Worm (Caenorhabditis elegans) whole organism, young adult: ENCODE measurements around the gene R08C7.4.
A peak's percentile ranks its signal among the peaks of the same experiment; 100 is the strongest.

Source experiments
- C06A6.2 ChIP-seq: fragments of 200-800 bp; sonication (Bioruptor generic); conservative IDR thresholded peaks from 2 replicates; pipeline ENCODE4 v1.3.6; 2022; ENCODE audit warnings: missing genetic modification characterization, missing compliant biosample characterization
- F10E7.11 ChIP-seq: sonication (generic microtip); optimal IDR thresholded peaks from 2 replicates; lab custom pipeline; 2017; ENCODE audit warnings: mild to moderate bottlenecking, missing genetic modification characterization, moderate library complexity, missing compliant biosample characterization
- F22D6.2 ChIP-seq: sonication (generic microtip); optimal IDR thresholded peaks from 2 replicates; lab custom pipeline; 2016; ENCODE audit warnings: mild to moderate bottlenecking, missing genetic modification characterization, missing compliant biosample characterization
- F23B12.7 ChIP-seq: sonication (generic microtip); optimal IDR thresholded peaks from 2 replicates; lab custom pipeline; 2017; ENCODE audit warnings: missing genetic modification characterization, mild to moderate bottlenecking, missing compliant biosample characterization, antibody characterized with exemption, moderate library complexity; ENCODE audit not compliant: insufficient read depth
- F37B4.10 ChIP-seq: fragments of 200-800 bp; sonication (Bioruptor generic); IDR thresholded peaks from 2 replicates; pipeline ENCODE4 v1.3.6; 2022; ENCODE audit warnings: missing genetic modification characterization, missing compliant biosample characterization
- F39B2.1 ChIP-seq: fragments of 200-800 bp; sonication (Bioruptor generic); IDR thresholded peaks from 2 replicates; pipeline ENCODE4 v1.3.6; 2022; ENCODE audit warnings: missing genetic modification reagents, missing genetic modification characterization, missing compliant biosample characterization
- F52B5.7 ChIP-seq: sonication (generic microtip); optimal IDR thresholded peaks from 2 replicates; lab custom pipeline; 2016; ENCODE audit warnings: mild to moderate bottlenecking, missing genetic modification characterization, missing compliant biosample characterization
- Y53G8AR.9 ChIP-seq: fragments of 200-800 bp; sonication (Bioruptor generic); conservative IDR thresholded peaks from 2 replicates; pipeline ENCODE4 v1.3.6; 2022; ENCODE audit warnings: missing genetic modification reagents, missing genetic modification characterization, missing compliant biosample characterization
- Y56A3A.18 ChIP-seq: fragments of 200-800 bp; sonication (Bioruptor generic); IDR thresholded peaks from 2 replicates; pipeline ENCODE4 v1.3.6; 2022; ENCODE audit warnings: missing genetic modification reagents, missing genetic modification characterization, missing compliant biosample characterization
- Y95B8A.8 ChIP-seq: fragments of 200-800 bp; sonication (Bioruptor generic); IDR thresholded peaks from 2 replicates; pipeline ENCODE4 v1.3.6; 2022; ENCODE audit warnings: missing genetic modification reagents, missing genetic modification characterization, missing compliant biosample characterization
- ama-1 ChIP-seq, 3 experiments: fragments of 150-350 bp in 1 of 3; sonication (generic microtip) in 2 of 3; optimal IDR thresholded peaks; 2 replicates each; lab custom pipeline; 2014 to 2018; ENCODE audit warnings: missing biosample characterization in 2 of 3, missing genetic modification characterization in 2 of 3, missing genetic modification reagents in 2 of 3
- aptf-2 ChIP-seq: fragments of 200-800 bp; sonication (Bioruptor generic); conservative IDR thresholded peaks from 2 replicates; pipeline ENCODE4 v1.3.6; 2022; ENCODE audit warnings: missing genetic modification reagents, missing genetic modification characterization, missing compliant biosample characterization
- attf-5 ChIP-seq: fragments of 200-800 bp; sonication (Bioruptor generic); optimal IDR thresholded peaks from 2 replicates; lab custom pipeline; 2018; ENCODE audit warnings: mild to moderate bottlenecking, missing genetic modification characterization, missing compliant biosample characterization
- bed-2 ChIP-seq: fragments of 200-800 bp; sonication (Bioruptor generic); IDR thresholded peaks from 2 replicates; pipeline ENCODE4 v1.3.6; 2022; ENCODE audit warnings: missing genetic modification reagents, missing genetic modification characterization, missing compliant biosample characterization
- cebp-1 ChIP-seq, 2 experiments: fragments of 200-800 bp in 1 of 2; sonication (Bioruptor generic) in 1 of 2; sonication (generic microtip) in 1 of 2; IDR thresholded peaks in 1 of 2; optimal IDR thresholded peaks in 1 of 2; 2 replicates each; pipeline versions ENCODE4 v1.3.6 to Lab custom; 2017 to 2022; ENCODE audit warnings: missing compliant biosample characterization in 2 of 2, missing genetic modification characterization in 2 of 2, mild to moderate bottlenecking in 1 of 2, missing genetic modification reagents in 1 of 2, moderate library complexity in 1 of 2
- cebp-2 ChIP-seq: fragments of 200-800 bp; sonication (Bioruptor generic); IDR thresholded peaks from 2 replicates; pipeline ENCODE4 v1.3.6; 2022; ENCODE audit warnings: missing genetic modification characterization, missing compliant biosample characterization
- ceh-100 ChIP-seq: fragments of 200-800 bp; sonication (Bioruptor generic); IDR thresholded peaks from 2 replicates; pipeline ENCODE4 v1.3.6; 2022; ENCODE audit warnings: missing genetic modification reagents, missing genetic modification characterization, missing compliant biosample characterization
- ceh-40 ChIP-seq: fragments of 200-800 bp; sonication (Bioruptor generic); IDR thresholded peaks from 2 replicates; pipeline ENCODE4 v1.3.6; 2022; ENCODE audit warnings: missing genetic modification characterization, missing compliant biosample characterization
- chd-7 ChIP-seq: sonication (generic microtip); optimal IDR thresholded peaks from 2 replicates; lab custom pipeline; 2016; ENCODE audit warnings: mild to moderate bottlenecking, missing genetic modification characterization, moderate library complexity, missing compliant biosample characterization
- die-1 ChIP-seq: sonication (generic microtip); optimal IDR thresholded peaks from 2 replicates; lab custom pipeline; 2016; ENCODE audit warnings: missing genotype, mild to moderate bottlenecking, missing genetic modification characterization, missing compliant biosample characterization
- dpl-1 ChIP-seq: fragments of 150-350 bp; optimal IDR thresholded peaks from 2 replicates; lab custom pipeline; 2014; ENCODE audit warnings: missing biosample characterization, missing genetic modification reagents, missing genetic modification characterization
- ekl-4 ChIP-seq: fragments of 200-800 bp; sonication (Bioruptor generic); IDR thresholded peaks from 2 replicates; pipeline ENCODE4 v1.3.6; 2022; ENCODE audit warnings: missing genetic modification reagents, missing genetic modification characterization, missing compliant biosample characterization
- ets-4 ChIP-seq: fragments of 200-800 bp; sonication (Bioruptor generic); optimal IDR thresholded peaks from 2 replicates; lab custom pipeline; 2018; ENCODE audit warnings: mild to moderate bottlenecking, missing genetic modification characterization, missing compliant biosample characterization
- him-1 ChIP-seq: sonication (generic microtip); optimal IDR thresholded peaks from 2 replicates; lab custom pipeline; 2016; ENCODE audit warnings: missing genotype, missing genetic modification reagents, missing genetic modification characterization, missing compliant biosample characterization
- hlh-26 ChIP-seq: fragments of 200-800 bp; sonication (Bioruptor generic); conservative IDR thresholded peaks from 2 replicates; pipeline ENCODE4 v1.3.6; 2022; ENCODE audit warnings: missing genetic modification reagents, missing genetic modification characterization, missing compliant biosample characterization
- hmg-20 ChIP-seq: fragments of 200-800 bp; sonication (Bioruptor generic); IDR thresholded peaks from 2 replicates; pipeline ENCODE4 v1.3.6; 2022; ENCODE audit warnings: missing genetic modification reagents, missing genetic modification characterization, missing compliant biosample characterization
- hsf-1 ChIP-seq: fragments of 200-800 bp; sonication (Bioruptor generic); IDR thresholded peaks from 2 replicates; pipeline ENCODE4 v1.3.6; 2022; ENCODE audit warnings: missing genetic modification reagents, missing genetic modification characterization, missing compliant biosample characterization
- let-526 ChIP-seq: fragments of 200-800 bp; sonication (Bioruptor generic); IDR thresholded peaks from 2 replicates; pipeline ENCODE4 v1.3.6; 2022; ENCODE audit warnings: missing genetic modification reagents, missing genetic modification characterization, missing compliant biosample characterization
- let-607 ChIP-seq, 2 experiments: fragments of 200-800 bp in 1 of 2; sonication (Bioruptor generic) in 1 of 2; sonication (generic microtip) in 1 of 2; optimal IDR thresholded peaks; 2 replicates each; lab custom pipeline; 2016 to 2018; ENCODE audit warnings: mild to moderate bottlenecking in 2 of 2, missing compliant biosample characterization in 2 of 2, missing genetic modification characterization in 2 of 2, moderate library complexity in 2 of 2, missing genotype in 1 of 2
- lin-54 ChIP-seq: fragments of 200-800 bp; sonication (Bioruptor generic); optimal IDR thresholded peaks from 2 replicates; lab custom pipeline; 2018; ENCODE audit warnings: mild to moderate bottlenecking, missing genetic modification characterization, missing compliant biosample characterization
- lsl-1 ChIP-seq: fragments of 200-800 bp; sonication (Bioruptor generic); optimal IDR thresholded peaks from 2 replicates; lab custom pipeline; 2018; ENCODE audit warnings: mild to moderate bottlenecking, missing genetic modification characterization, moderate library complexity, missing compliant biosample characterization
- lsy-27 ChIP-seq: sonication (generic microtip); optimal IDR thresholded peaks from 2 replicates; lab custom pipeline; 2017; ENCODE audit warnings: missing genetic modification characterization, mild to moderate bottlenecking, missing compliant biosample characterization, antibody characterized with exemption, missing genotype, borderline replicate concordance; ENCODE audit not compliant: insufficient read depth
- madf-3 ChIP-seq: fragments of 200-800 bp; sonication (Bioruptor generic); IDR thresholded peaks from 2 replicates; pipeline ENCODE4 v1.3.6; 2022; ENCODE audit warnings: missing genetic modification reagents, missing genetic modification characterization, missing compliant biosample characterization
- nhr-179 ChIP-seq: sonication (generic microtip); optimal IDR thresholded peaks from 2 replicates; lab custom pipeline; 2016; ENCODE audit warnings: mild to moderate bottlenecking, missing genetic modification characterization, missing compliant biosample characterization
- nhr-27 ChIP-seq: fragments of 200-800 bp; sonication (Bioruptor generic); optimal IDR thresholded peaks from 2 replicates; lab custom pipeline; 2018; ENCODE audit warnings: mild to moderate bottlenecking, missing genetic modification characterization, moderate library complexity, missing compliant biosample characterization
- nhr-80 ChIP-seq: sonication (generic microtip); optimal IDR thresholded peaks from 2 replicates; lab custom pipeline; 2016; ENCODE audit warnings: missing genetic modification characterization, missing compliant biosample characterization
- rcor-1 ChIP-seq: fragments of 200-800 bp; sonication (Bioruptor generic); IDR thresholded peaks from 2 replicates; pipeline ENCODE4 v1.3.6; 2022; ENCODE audit warnings: missing genetic modification reagents, missing genetic modification characterization, missing compliant biosample characterization
- rec-8 ChIP-seq, 2 experiments: sonication (generic microtip); optimal IDR thresholded peaks; 2 replicates each; lab custom pipeline; 2016; ENCODE audit warnings: mild to moderate bottlenecking in 2 of 2, missing genetic modification characterization in 2 of 2, missing genetic modification reagents in 2 of 2, missing genotype in 2 of 2, missing biosample characterization in 1 of 2, missing compliant biosample characterization in 1 of 2, moderate library complexity in 1 of 2
- repo-1 ChIP-seq: sonication (generic microtip); optimal IDR thresholded peaks from 2 replicates; lab custom pipeline; 2017; ENCODE audit warnings: mild to moderate bottlenecking, missing genetic modification characterization, missing compliant biosample characterization
- rpc-1 ChIP-seq, 2 experiments: fragments of 150-350 bp in 1 of 2; sonication (generic microtip) in 1 of 2; optimal IDR thresholded peaks; 2 replicates each; lab custom pipeline; 2014 to 2018; ENCODE audit warnings: missing biosample characterization in 1 of 2, missing genetic modification characterization in 1 of 2, missing genetic modification reagents in 1 of 2, missing genotype in 1 of 2
- somi-1 ChIP-seq: fragments of 200-800 bp; sonication (Bioruptor generic); optimal IDR thresholded peaks from 2 replicates; lab custom pipeline; 2018; ENCODE audit warnings: mild to moderate bottlenecking, missing genetic modification characterization, missing compliant biosample characterization
- tlf-1 ChIP-seq: fragments of 200-800 bp; sonication (Bioruptor generic); optimal IDR thresholded peaks from 2 replicates; lab custom pipeline; 2018; ENCODE audit warnings: mild to moderate bottlenecking, missing genetic modification characterization, missing compliant biosample characterization
- unc-130 ChIP-seq: sonication (generic microtip); optimal IDR thresholded peaks from 2 replicates; lab custom pipeline; 2016; ENCODE audit warnings: missing genetic modification reagents, missing genetic modification characterization, missing compliant biosample characterization
- xnd-1 ChIP-seq: sonication (generic microtip); optimal IDR thresholded peaks from 2 replicates; lab custom pipeline; 2016; ENCODE audit warnings: missing genotype, missing genetic modification reagents, missing genetic modification characterization, missing compliant biosample characterization
- ztf-18 ChIP-seq: sonication (generic microtip); optimal IDR thresholded peaks from 2 replicates; lab custom pipeline; 2016; ENCODE audit warnings: missing genotype, mild to moderate bottlenecking, missing genetic modification characterization, missing compliant biosample characterization

The R08C7.4 gene

ce11 chrIV:4468046-4468727 lies 33.4 kb downstream of the R08C7.4 start (continued):
- TF ChIP-seq Y56A3A.18 (GFP tag; lab: Robert Waterston, UW) (no peak; the same call in 1 of the 2 replicates), ama-1 (optimal IDR thresholded peaks at IDR 0.05; lab: Kevin White, UChicago) (peak; percentile 98), ama-1 (GFP tag; optimal IDR thresholded peaks at IDR 0.05; lab: Kevin White, UChicago) (peak in 1 of 2 experiments; percentile 13), madf-3 (GFP tag; lab: Robert Waterston, UW) (peak; percentile 63; the same call in 1 of the 2 replicates), Y95B8A.8 (GFP tag; lab: Robert Waterston, UW) (peak; percentile 68), F23B12.7 (tag; lab: Kevin White, UChicago) (no peak), ets-4 (GFP tag; lab: Kevin White, UChicago) (peak; percentile 42), hlh-26 (GFP tag; lab: Robert Waterston, UW) (no peak), C06A6.2 (GFP tag; lab: Robert Waterston, UW) (0 out of 2 replicates have a peak, but pooled peaks have one; percentile 21), hmg-20 (no peak), nhr-179 (tag; lab: Kevin White, UChicago) (no peak), ceh-40 (GFP tag; lab: Robert Waterston, UW) (no peak), rpc-1 (optimal IDR thresholded peaks at IDR 0.05; lab: Kevin White, UChicago) (no peak), rpc-1 (tag; optimal IDR thresholded peaks at IDR 0.05; lab: Kevin White, UChicago) (no peak), ekl-4 (GFP tag; lab: Robert Waterston, UW) (no peak), him-1 (tag; lab: Kevin White, UChicago) (peak; percentile 48), let-607 (tag; optimal IDR thresholded peaks at IDR 0.05; lab: Kevin White, UChicago) (peak; percentile 7 to 43), Y53G8AR.9 (GFP tag; lab: Robert Waterston, UW) (peak; percentile 75), rcor-1 (peak; percentile 12; the same call in 1 of the 2 replicates), ztf-18 (tag; lab: Kevin White, UChicago) (peak; percentile 36), ceh-100 (GFP tag; lab: Robert Waterston, UW) (no peak), rec-8 (tag; optimal IDR thresholded peaks at IDR 0.05; lab: Kevin White, UChicago) (peak; percentile 27 to 60), tlf-1 (GFP tag; lab: Kevin White, UChicago) (peak; percentile 69), bed-2 (no peak), somi-1 (GFP tag; lab: Kevin White, UChicago) (peak; percentile 73), F39B2.1 (GFP tag; lab: Robert Waterston, UW) (no peak), attf-5 (GFP tag; lab: Kevin White, UChicago) (peak; percentile 67), chd-7 (tag; lab: Kevin White, UChicago) (peak; percentile 69), die-1 (tag; lab: Kevin White, UChicago) (peak; percentile 1), repo-1 (peak; percentile 95), unc-130 (no peak), F22D6.2 (tag; lab: Kevin White, UChicago) (peak; percentile 16), cebp-2 (GFP tag; lab: Robert Waterston, UW) (no peak), F37B4.10 (GFP tag; lab: Robert Waterston, UW) (no peak), lsl-1 (GFP tag; lab: Kevin White, UChicago) (peak; percentile 92), let-526 (no peak), dpl-1 (GFP tag; lab: Kevin White, UChicago) (no peak), F10E7.11 (tag; lab: Kevin White, UChicago) (no peak), xnd-1 (tag; lab: Kevin White, UChicago) (peak; percentile 67), lsy-27 (tag; lab: Kevin White, UChicago) (no peak), nhr-80 (tag; lab: Kevin White, UChicago) (no peak), lin-54 (GFP tag; lab: Kevin White, UChicago) (peak; percentile 54), nhr-27 (tag; lab: Kevin White, UChicago) (no peak), hsf-1 (GFP tag; lab: Robert Waterston, UW) (peak; percentile 53), cebp-1 (GFP tag; IDR thresholded peaks at IDR 0.05; lab: Robert Waterston, UW) (peak; percentile 42; the same call in 1 of the 2 replicates), cebp-1 (tag; optimal IDR thresholded peaks at IDR 0.05; lab: Kevin White, UChicago) (peak; percentile 81), aptf-2 (GFP tag; lab: Robert Waterston, UW) (no peak), F52B5.7 (tag; lab: Kevin White, UChicago) (peak; percentile 50)
